Worm (Caenorhabditis elegans) whole organism, young adult: ENCODE measurements around the gene F18E3.11.

Source experiments
- F23B12.7 ChIP-seq: sonication (generic microtip); optimal IDR thresholded peaks from 2 replicates; lab custom pipeline; 2017; ENCODE audit warnings: missing genetic modification characterization, mild to moderate bottlenecking, missing compliant biosample characterization, antibody characterized with exemption, moderate library complexity; ENCODE audit not compliant: insufficient read depth
- ama-1 ChIP-seq, 3 experiments: fragments of 150-350 bp in 1 of 3; sonication (generic microtip) in 2 of 3; optimal IDR thresholded peaks; 2 replicates each; lab custom pipeline; 2014 to 2018; ENCODE audit warnings: missing biosample characterization in 2 of 3, missing genetic modification characterization in 2 of 3, missing genetic modification reagents in 2 of 3
- dpl-1 ChIP-seq: fragments of 150-350 bp; optimal IDR thresholded peaks from 2 replicates; lab custom pipeline; 2014; ENCODE audit warnings: missing biosample characterization, missing genetic modification reagents, missing genetic modification characterization
- rec-8 ChIP-seq, 2 experiments: sonication (generic microtip); optimal IDR thresholded peaks; 2 replicates each; lab custom pipeline; 2016; ENCODE audit warnings: mild to moderate bottlenecking in 2 of 2, missing genetic modification characterization in 2 of 2, missing genetic modification reagents in 2 of 2, missing genotype in 2 of 2, missing biosample characterization in 1 of 2, missing compliant biosample characterization in 1 of 2, moderate library complexity in 1 of 2
- snpc-1.1 ChIP-seq: sonication (generic microtip); optimal IDR thresholded peaks from 2 replicates; lab custom pipeline; 2017; ENCODE audit warnings: missing genetic modification characterization, mild to moderate bottlenecking, missing compliant biosample characterization, antibody characterized with exemption, moderate library complexity, missing genotype, missing genetic modification reagents; ENCODE audit not compliant: insufficient read depth
- snpc-4 ChIP-seq, 5 experiments: fragments of 150-350 bp in 1 of 5; sonication (generic microtip) in 4 of 5; optimal IDR thresholded peaks; 2 replicates each; lab custom pipeline; 2014 to 2018; ENCODE audit warnings: missing genetic modification characterization in 5 of 5, missing biosample characterization in 3 of 5, antibody characterized with exemption in 2 of 5, mild to moderate bottlenecking in 2 of 5, missing compliant biosample characterization in 2 of 5, missing genotype in 2 of 5, moderate library complexity in 2 of 5, missing genetic modification reagents in 1 of 5

DNA sequence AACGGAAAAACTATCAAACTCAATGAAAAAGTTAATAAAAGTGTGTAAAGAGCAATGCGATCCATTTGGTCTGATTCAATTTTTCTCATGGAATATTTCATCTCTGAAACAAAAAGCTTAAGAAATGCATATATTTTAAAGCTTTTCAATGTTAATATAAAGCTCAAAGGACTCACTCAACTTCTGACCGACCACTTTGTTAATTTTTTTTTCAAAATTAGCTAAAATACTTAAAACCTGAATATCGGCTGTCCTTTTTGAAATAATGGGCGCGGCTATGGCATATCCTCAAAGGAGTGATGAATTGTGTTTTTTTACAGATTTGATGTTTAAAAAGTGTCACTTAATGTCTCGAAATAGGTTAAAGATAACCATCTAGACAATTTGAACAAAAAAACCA lies 23.5 kb upstream of the F18E3.11 start, which contains the start of gene C02H6.1:
- TF ChIP-seq F23B12.7 (tag; lab: Kevin White, UChicago) (no peak), dpl-1 (no peak), snpc-1.1 (tag; lab: Kevin White, UChicago) (no peak), rec-8 (tag; optimal IDR thresholded peaks at IDR 0.05; lab: Kevin White, UChicago) (no peak), ama-1 (optimal IDR thresholded peaks at IDR 0.05; lab: Kevin White, UChicago) (no peak), ama-1 (GFP tag; optimal IDR thresholded peaks at IDR 0.05; lab: Kevin White, UChicago) (no peak), snpc-4 (GFP tag; optimal IDR thresholded peaks at IDR 0.05; lab: Kevin White, UChicago) (no peak), snpc-4 (tag; optimal IDR thresholded peaks at IDR 0.05; lab: Kevin White, UChicago) (no peak)
